Fruit fly (Drosophila melanogaster): Measurements from ENCODE around the gene Axn.

DNA sequence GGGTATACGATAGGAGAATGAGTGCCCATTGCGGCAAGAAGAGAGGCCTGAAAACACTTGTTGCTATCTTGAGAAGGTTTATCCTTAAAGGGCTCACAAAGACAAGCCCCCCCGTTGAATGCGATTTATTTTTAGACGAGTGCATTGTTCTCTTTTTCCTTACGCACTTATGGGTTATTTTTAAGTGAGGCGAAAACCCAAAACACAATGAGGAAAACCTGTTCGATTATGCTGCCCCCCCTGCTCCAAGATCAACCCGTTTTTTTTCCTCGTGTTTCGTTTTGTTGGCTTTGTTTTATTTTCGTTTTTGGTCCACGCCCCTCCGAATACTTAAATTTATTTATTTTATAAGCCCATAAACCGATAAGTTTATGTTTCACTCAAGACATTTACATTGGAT is 37.3 kb downstream of the Axn start:
- TF ChIP-seq insv (optimal IDR thresholded peaks at IDR 0.05) = no peak
- TF ChIP-seq ttk (optimal IDR thresholded peaks at IDR 0.05) = no peak
- no peak for TF ChIP-seq psq (optimal IDR thresholded peaks at IDR 0.05)
- TF ChIP-seq h (optimal IDR thresholded peaks at IDR 0.05) = no peak
- TF ChIP-seq Myc (optimal IDR thresholded peaks at IDR 0.05) = no peak
- TF ChIP-seq Sin3A (optimal IDR thresholded peaks at IDR 0.05) = no peak
